Worm (Caenorhabditis elegans) whole organism, L1 larva: ENCODE measurements around the gene C06E4.2.

ENCODE experiments used
- aly-2 ChIP-seq: fragments of 150-350 bp; optimal IDR thresholded peaks from 2 replicates; lab custom pipeline; 2014; ENCODE audit warnings: missing biosample characterization, missing genetic modification characterization
- fkh-10 ChIP-seq: sonication (generic microtip); optimal IDR thresholded peaks from 2 replicates; lab custom pipeline; 2017; ENCODE audit warnings: missing biosample characterization, missing genetic modification reagents, missing genetic modification characterization
- irx-1 ChIP-seq: sonication (generic microtip); optimal IDR thresholded peaks from 2 replicates; lab custom pipeline; 2016; ENCODE audit warnings: missing genetic modification characterization, missing compliant biosample characterization
- pqm-1 ChIP-seq: sonication (generic microtip); optimal IDR thresholded peaks from 3 replicates; lab custom pipeline; 2017; ENCODE audit warnings: missing biosample characterization, missing genetic modification characterization
- skn-1 ChIP-seq: fragments of 150-350 bp; optimal IDR thresholded peaks from 2 replicates; lab custom pipeline; 2014; ENCODE audit warnings: missing biosample characterization, missing genetic modification characterization
- snpc-4 ChIP-seq: fragments of 150-350 bp; optimal IDR thresholded peaks from 2 replicates; lab custom pipeline; 2014; ENCODE audit warnings: missing biosample characterization, missing genetic modification characterization
- unc-62 ChIP-seq: fragments of 150-350 bp; optimal IDR thresholded peaks from 2 replicates; lab custom pipeline; 2014; ENCODE audit warnings: missing biosample characterization, missing genetic modification reagents, missing genetic modification characterization

ce11 chrIV:7245592-7245991, 31.2 kb upstream of the C06E4.2 start:
- TF ChIP-seq unc-62 (GFP tag; lab: Kevin White, UChicago) (no peak), snpc-4 (tag; lab: Kevin White, UChicago) (no peak), pqm-1 (tag; lab: Kevin White, UChicago) (no peak), aly-2 (tag; lab: Kevin White, UChicago) (no peak), skn-1 (no peak), irx-1 (no peak), fkh-10 (GFP tag; lab: Kevin White, UChicago) (no peak)
